Worm (Caenorhabditis elegans) whole organism, late embryonic: ENCODE results near the gene calf-1.

Experiments
- F13H6.1 ChIP-seq: sonication (generic microtip); optimal IDR thresholded peaks from 2 replicates; lab custom pipeline; 2016; ENCODE audit warnings: missing genetic modification characterization, missing compliant biosample characterization
- K02D7.2 ChIP-seq: sonication (generic microtip); optimal IDR thresholded peaks from 2 replicates; lab custom pipeline; 2017; ENCODE audit warnings: mild to moderate bottlenecking, missing genetic modification characterization, missing compliant biosample characterization
- K09A11.1 ChIP-seq: sonication (generic microtip); optimal IDR thresholded peaks from 2 replicates; lab custom pipeline; 2017; ENCODE audit warnings: antibody characterized with exemption, mild to moderate bottlenecking, missing genetic modification characterization, missing compliant biosample characterization; ENCODE audit not compliant: insufficient read depth
- Y22D7AL.16 ChIP-seq: sonication (generic microtip); optimal IDR thresholded peaks from 2 replicates; lab custom pipeline; 2016; ENCODE audit warnings: missing genetic modification characterization, missing compliant biosample characterization
- ama-1 ChIP-seq: fragments of 150-350 bp; optimal IDR thresholded peaks from 2 replicates; lab custom pipeline; 2014
- ceh-18 ChIP-seq: sonication (generic microtip); optimal IDR thresholded peaks from 2 replicates; lab custom pipeline; 2016; ENCODE audit warnings: missing genetic modification characterization, missing compliant biosample characterization
- ceh-22 ChIP-seq: sonication (generic microtip); optimal IDR thresholded peaks from 2 replicates; lab custom pipeline; 2017; ENCODE audit warnings: missing biosample characterization, missing genetic modification characterization
- ceh-30 ChIP-seq: fragments of 150-350 bp; optimal IDR thresholded peaks from 2 replicates; lab custom pipeline; 2014; ENCODE audit warnings: missing biosample characterization, missing genetic modification characterization
- ceh-31 ChIP-seq: sonication (generic microtip); optimal IDR thresholded peaks from 2 replicates; lab custom pipeline; 2016; ENCODE audit warnings: missing genetic modification characterization, missing compliant biosample characterization
- ceh-48 ChIP-seq: sonication (generic microtip); optimal IDR thresholded peaks from 2 replicates; lab custom pipeline; 2016; ENCODE audit warnings: missing genetic modification characterization, inconsistent platforms, missing compliant biosample characterization
- ceh-6 ChIP-seq: fragments of 200-800 bp; sonication (Bioruptor generic); optimal IDR thresholded peaks from 2 replicates; lab custom pipeline; 2018; ENCODE audit warnings: mild to moderate bottlenecking, missing genetic modification characterization, missing compliant biosample characterization
- che-1 ChIP-seq: sonication (generic microtip); optimal IDR thresholded peaks from 2 replicates; lab custom pipeline; 2016; ENCODE audit warnings: mild to moderate bottlenecking, missing genetic modification characterization, missing compliant biosample characterization
- dmd-4 ChIP-seq: sonication (generic microtip); optimal IDR thresholded peaks from 2 replicates; lab custom pipeline; 2016; ENCODE audit warnings: borderline replicate concordance, missing genetic modification characterization, missing compliant biosample characterization
- dve-1 ChIP-seq: sonication (generic microtip); optimal IDR thresholded peaks from 2 replicates; lab custom pipeline; 2017; ENCODE audit warnings: antibody characterized with exemption, mild to moderate bottlenecking, missing genetic modification characterization, missing compliant biosample characterization
- elt-2 ChIP-seq: sonication (generic microtip); optimal IDR thresholded peaks from 2 replicates; lab custom pipeline; 2016; ENCODE audit warnings: missing genetic modification reagents, missing genetic modification characterization, missing compliant biosample characterization
- elt-4 ChIP-seq: sonication (generic microtip); optimal IDR thresholded peaks from 2 replicates; lab custom pipeline; 2016; ENCODE audit warnings: missing genetic modification characterization, missing compliant biosample characterization
- fkh-6 ChIP-seq: sonication (generic microtip); optimal IDR thresholded peaks from 2 replicates; lab custom pipeline; 2016; ENCODE audit warnings: missing genetic modification characterization, missing compliant biosample characterization
- hlh-13 ChIP-seq: fragments of 200-800 bp; sonication (Bioruptor generic); optimal IDR thresholded peaks from 2 replicates; lab custom pipeline; 2018; ENCODE audit warnings: mild to moderate bottlenecking, missing genetic modification characterization, missing compliant biosample characterization
- hlh-30 ChIP-seq: sonication (generic microtip); optimal IDR thresholded peaks from 2 replicates; lab custom pipeline; 2017; ENCODE audit warnings: antibody characterized with exemption, missing genetic modification characterization, missing compliant biosample characterization; ENCODE audit not compliant: insufficient read depth
- hlh-6 ChIP-seq: sonication (generic microtip); optimal IDR thresholded peaks from 2 replicates; lab custom pipeline; 2016; ENCODE audit warnings: missing genotype, missing genetic modification characterization, missing compliant biosample characterization
- hlh-8 ChIP-seq: sonication (generic microtip); optimal IDR thresholded peaks from 2 replicates; lab custom pipeline; 2016; ENCODE audit warnings: missing genotype, missing genetic modification characterization, missing compliant biosample characterization
- mec-3 ChIP-seq: sonication (generic microtip); optimal IDR thresholded peaks from 2 replicates; lab custom pipeline; 2016; ENCODE audit warnings: borderline replicate concordance, missing genetic modification characterization, missing compliant biosample characterization
- nfya-1 ChIP-seq: sonication (generic microtip); optimal IDR thresholded peaks from 2 replicates; lab custom pipeline; 2017; ENCODE audit warnings: missing genetic modification characterization, mild to moderate bottlenecking, missing compliant biosample characterization, antibody characterized with exemption, moderate library complexity
- odd-2 ChIP-seq: sonication (generic microtip); optimal IDR thresholded peaks from 2 replicates; lab custom pipeline; 2017; ENCODE audit warnings: antibody characterized with exemption, mild to moderate bottlenecking, missing genetic modification characterization, missing compliant biosample characterization
- pag-3 ChIP-seq: sonication (generic microtip); optimal IDR thresholded peaks from 2 replicates; lab custom pipeline; 2016; ENCODE audit warnings: missing compliant biosample characterization, missing genetic modification characterization, borderline replicate concordance
- pha-4 ChIP-seq: fragments of 150-350 bp; optimal IDR thresholded peaks from 2 replicates; lab custom pipeline; 2018; ENCODE audit warnings: missing biosample characterization, missing genetic modification reagents, missing genetic modification characterization
- rnt-1 ChIP-seq: sonication (generic microtip); optimal IDR thresholded peaks from 2 replicates; lab custom pipeline; 2016; ENCODE audit warnings: missing genetic modification characterization, missing compliant biosample characterization
- sdc-2 ChIP-seq: sonication (generic microtip); optimal IDR thresholded peaks from 2 replicates; lab custom pipeline; 2016; ENCODE audit warnings: missing genotype, missing genetic modification characterization, missing compliant biosample characterization
- sox-4 ChIP-seq: sonication (generic microtip); optimal IDR thresholded peaks from 2 replicates; lab custom pipeline; 2017; ENCODE audit warnings: mild to moderate bottlenecking, missing genetic modification characterization, inconsistent platforms, missing compliant biosample characterization
- tbx-2 ChIP-seq: sonication (generic microtip); optimal IDR thresholded peaks from 2 replicates; lab custom pipeline; 2016; ENCODE audit warnings: missing genetic modification characterization, missing compliant biosample characterization
- tbx-7 ChIP-seq: sonication (generic microtip); optimal IDR thresholded peaks from 2 replicates; lab custom pipeline; 2016; ENCODE audit warnings: missing genotype, missing genetic modification characterization, missing compliant biosample characterization
- unc-3 ChIP-seq, 2 experiments: fragments of 200-800 bp in 1 of 2; sonication (Bioruptor generic) in 1 of 2; sonication (generic microtip) in 1 of 2; conservative IDR thresholded peaks in 1 of 2; optimal IDR thresholded peaks in 1 of 2; 2 replicates each; pipeline versions ENCODE4 v1.3.6 to Lab custom; 2016 to 2022; ENCODE audit warnings: missing compliant biosample characterization in 2 of 2, missing genetic modification characterization in 2 of 2, missing genetic modification reagents in 1 of 2
- unc-42 ChIP-seq: sonication (generic microtip); optimal IDR thresholded peaks from 2 replicates; lab custom pipeline; 2016; ENCODE audit warnings: missing genotype, missing genetic modification characterization, missing compliant biosample characterization
- unc-55 ChIP-seq: sonication (generic microtip); optimal IDR thresholded peaks from 2 replicates; lab custom pipeline; 2017; ENCODE audit warnings: missing biosample characterization, missing genetic modification reagents, missing genetic modification characterization
- ztf-16 ChIP-seq: sonication (generic microtip); optimal IDR thresholded peaks from 2 replicates; lab custom pipeline; 2017; ENCODE audit warnings: missing genetic modification characterization, missing compliant biosample characterization

Gene calf-1

DNA sequence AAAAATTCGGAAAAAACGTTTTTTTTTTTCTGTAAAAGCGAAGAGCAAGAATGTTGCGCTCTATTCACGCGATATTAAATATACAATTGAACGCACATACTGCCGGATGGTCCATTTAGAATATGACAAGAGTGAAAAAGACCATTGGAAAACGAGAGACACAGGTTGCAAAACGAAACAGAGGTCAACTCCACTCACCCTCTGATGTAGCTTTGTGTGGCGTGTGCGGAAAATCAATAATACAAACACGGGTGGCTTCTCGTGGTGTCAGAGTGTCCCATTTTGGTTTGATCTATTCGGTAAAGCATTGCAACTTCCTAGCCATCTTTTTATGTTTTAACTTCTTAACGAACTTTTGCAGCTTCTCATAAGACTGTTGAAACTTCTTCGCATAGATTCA is 14.1 kb downstream of the calf-1 start:
- TF ChIP-seq ceh-48 (tag; lab: Kevin White, UChicago) (peak; percentile 80), unc-55 (GFP tag; lab: Kevin White, UChicago) (peak; percentile 41), nfya-1 (tag; lab: Kevin White, UChicago) (peak; percentile 12), dve-1 (tag; lab: Kevin White, UChicago) (no peak), Y22D7AL.16 (tag; lab: Kevin White, UChicago) (no peak), hlh-30 (tag; lab: Kevin White, UChicago) (peak; percentile 40), pag-3 (tag; lab: Kevin White, UChicago) (no peak), ceh-31 (tag; lab: Kevin White, UChicago) (peak; percentile 49), unc-42 (tag; lab: Kevin White, UChicago) (peak; percentile 2), K02D7.2 (tag; lab: Kevin White, UChicago) (no peak)

- TF ChIP-seq K02D7.2 (tag; lab: Kevin White, UChicago) (no peak), hlh-8 (tag; lab: Kevin White, UChicago) (no peak), unc-55 (GFP tag; lab: Kevin White, UChicago) (no peak), F13H6.1 (tag; lab: Kevin White, UChicago) (no peak), ama-1 (lab: Kevin White, UChicago) (no peak), ztf-16 (tag; lab: Kevin White, UChicago) (no peak), hlh-6 (tag; lab: Kevin White, UChicago) (no peak), tbx-2 (tag; lab: Kevin White, UChicago) (no peak), pha-4 (tag; lab: Kevin White, UChicago) (no peak), fkh-6 (tag; lab: Kevin White, UChicago) (no peak)
- TF ChIP-seq, all 69 proteins: peak for 0
Observed at ce11 chrV:20460808-20461207, 18.1 kb downstream of the calf-1 start, which contains the start of gene B0250.18. B0250.18 (minus strand) TSS chrV:20460908.

- peak; percentile 17 for TF ChIP-seq nfya-1 (tag; lab: Kevin White, UChicago)
- TF ChIP-seq hlh-6 (tag; lab: Kevin White, UChicago), result no peak
- TF ChIP-seq rnt-1, result no peak
- TF ChIP-seq K09A11.1 (tag; lab: Kevin White, UChicago), result no peak
- peak; percentile 22 for TF ChIP-seq tbx-2 (tag; lab: Kevin White, UChicago)
- TF ChIP-seq elt-2, result no peak
- TF ChIP-seq ceh-48 (tag; lab: Kevin White, UChicago), result peak; percentile 83
- TF ChIP-seq odd-2, result no peak
- TF ChIP-seq hlh-8 (tag; lab: Kevin White, UChicago), result no peak
- no peak for TF ChIP-seq mec-3 (tag; lab: Kevin White, UChicago)
- TF ChIP-seq che-1, result no peak
- TF ChIP-seq unc-55 (GFP tag; lab: Kevin White, UChicago), result peak; percentile 7
- TF ChIP-seq hlh-30 (tag; lab: Kevin White, UChicago), result peak; percentile 35
- TF ChIP-seq dmd-4, result no peak
- TF ChIP-seq ceh-30, result no peak
- no peak for TF ChIP-seq ceh-22 (tag; lab: Kevin White, UChicago)
- TF ChIP-seq F13H6.1 (tag; lab: Kevin White, UChicago), result no peak
- no peak for TF ChIP-seq sox-4
- no peak for TF ChIP-seq ama-1 (lab: Kevin White, UChicago)
- peak; percentile 10 for TF ChIP-seq ceh-31 (tag; lab: Kevin White, UChicago)
- no peak for TF ChIP-seq Y22D7AL.16 (tag; lab: Kevin White, UChicago)
- TF ChIP-seq ceh-6 (GFP tag; lab: Kevin White, UChicago), result no peak
- TF ChIP-seq ceh-18, result no peak
- TF ChIP-seq elt-4 (tag; lab: Kevin White, UChicago), result no peak
- TF ChIP-seq tbx-7 (tag; lab: Kevin White, UChicago), result no peak
- no peak for TF ChIP-seq unc-42 (tag; lab: Kevin White, UChicago)
- TF ChIP-seq, all 69 proteins: peak for 6
Observed at ce11 chrV:20457155-20457554, 21.7 kb downstream of the calf-1 start.

DNA sequence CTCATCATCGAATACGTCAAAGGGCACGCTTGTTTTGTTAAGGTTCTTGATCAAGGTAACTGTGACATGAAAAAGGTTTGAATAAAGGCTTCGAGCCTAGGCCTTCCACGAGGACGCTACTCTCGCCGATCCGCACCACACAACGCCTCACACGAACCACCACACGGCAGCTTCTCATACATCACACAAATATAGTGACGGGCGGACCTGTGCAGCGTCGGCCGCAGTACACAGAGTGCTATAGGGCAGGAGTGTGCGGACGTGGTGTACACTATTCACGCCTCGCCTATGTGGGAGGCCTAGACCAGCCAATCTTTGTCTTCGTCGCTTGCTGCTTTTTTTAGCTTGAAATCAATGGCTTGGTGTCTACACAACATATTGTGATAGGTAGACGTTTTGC is 23.3 kb downstream of the calf-1 start:
- TF ChIP-seq F13H6.1 (tag; lab: Kevin White, UChicago) (no peak), fkh-6 (tag; lab: Kevin White, UChicago) (no peak), nfya-1 (tag; lab: Kevin White, UChicago) (no peak), hlh-6 (tag; lab: Kevin White, UChicago) (peak; percentile 12), sdc-2 (tag; lab: Kevin White, UChicago) (peak; percentile 25), hlh-13 (GFP tag; lab: Kevin White, UChicago) (no peak), unc-3 (GFP tag; conservative IDR thresholded peaks at IDR 0.05; lab: Robert Waterston, UW) (no peak), unc-3 (tag; optimal IDR thresholded peaks at IDR 0.05; lab: Kevin White, UChicago) (no peak), pha-4 (tag; lab: Kevin White, UChicago) (no peak), tbx-7 (tag; lab: Kevin White, UChicago) (no peak)
